Worm (Caenorhabditis elegans): ENCODE data around the gene unc-3.

The unc-3 gene

ce11 chrX:14818464-14819259 lies 45.3 kb downstream of the unc-3 start, which contains the start of gene epn-1:
Gene epn-1 (minus strand): TSS chrX:14818514.
- TF ChIP-seq let-607 (tag; optimal IDR thresholded peaks at IDR 0.05) = peak; percentile 86 to 96
- TF ChIP-seq madf-6 (GFP tag; IDR thresholded peaks at IDR 0.05) = 0 out of 2 replicates have a peak, but pooled peaks have one; percentile 21
- peak; percentile 99 for TF ChIP-seq attf-5 (GFP tag; optimal IDR thresholded peaks at IDR 0.05)
- TF ChIP-seq nfya-1 (tag; optimal IDR thresholded peaks at IDR 0.05; ENCODE audit: borderline replicate concordance, insufficient read depth) = no peak
- no peak for TF ChIP-seq mes-4 (tag; optimal IDR thresholded peaks at IDR 0.05)
- peak; percentile 95 for TF ChIP-seq pbrm-1 (GFP tag; IDR thresholded peaks at IDR 0.05)
- 0 out of 2 replicates have a peak, but pooled peaks have one; percentile 26 for TF ChIP-seq ceh-40 (GFP tag; IDR thresholded peaks at IDR 0.05)
- TF ChIP-seq ekl-4 (GFP tag; IDR thresholded peaks at IDR 0.05) = peak; percentile 95
- peak; percentile 84 for TF ChIP-seq B0035.1 (tag; optimal IDR thresholded peaks at IDR 0.05)
- peak; percentile 92 for TF ChIP-seq egl-18 (GFP tag; IDR thresholded peaks at IDR 0.05)
- TF ChIP-seq attf-3 (GFP tag; conservative IDR thresholded peaks at IDR 0.05) = no peak
- peak; percentile 93 for TF ChIP-seq Y67H2A.10 (GFP tag; conservative IDR thresholded peaks at IDR 0.05)
- peak; percentile 87 for TF ChIP-seq let-526 (GFP tag; IDR thresholded peaks at IDR 0.05)
- TF ChIP-seq hmg-1.2 (GFP tag; IDR thresholded peaks at IDR 0.05) = peak; percentile 95
- no peak for TF ChIP-seq nfya-2 (GFP tag; IDR thresholded peaks at IDR 0.05)
- peak; percentile 11 for TF ChIP-seq efl-1 (GFP tag; optimal IDR thresholded peaks at IDR 0.05)
- TF ChIP-seq ccch-3 (GFP tag; optimal IDR thresholded peaks at IDR 0.05) = no peak
- TF ChIP-seq ztf-26 (tag; optimal IDR thresholded peaks at IDR 0.05) = peak; percentile 97
- no peak for TF ChIP-seq hlh-12 (tag; optimal IDR thresholded peaks at IDR 0.05)
- TF ChIP-seq dox-1 (GFP tag; IDR thresholded peaks at IDR 0.05) = peak; percentile 97
- no peak for TF ChIP-seq F55B11.4 (tag; optimal IDR thresholded peaks at IDR 0.05; ENCODE audit: borderline replicate concordance, insufficient read depth)
- no peak for TF ChIP-seq sdz-38 (tag; optimal IDR thresholded peaks at IDR 0.05)
- TF ChIP-seq zim-3 (tag; optimal IDR thresholded peaks at IDR 0.05) = peak; percentile 76
- peak; percentile 100 for TF ChIP-seq zfh-2 (GFP tag; conservative IDR thresholded peaks at IDR 0.05)
- peak; percentile 75 for TF ChIP-seq lin-54 (GFP tag; optimal IDR thresholded peaks at IDR 0.05)
- TF ChIP-seq attf-6 (GFP tag; IDR thresholded peaks at IDR 0.05) = no peak
- peak; percentile 92 for TF ChIP-seq F22D6.2 (tag; optimal IDR thresholded peaks at IDR 0.05)
- TF ChIP-seq ceh-100 (GFP tag; IDR thresholded peaks at IDR 0.05) = peak; percentile 41; the same call in 1 of the 2 replicates
- TF ChIP-seq C06A6.2 (GFP tag; conservative IDR thresholded peaks at IDR 0.05) = peak; percentile 94
- peak; percentile 2 for TF ChIP-seq him-1 (tag; optimal IDR thresholded peaks at IDR 0.05)
- peak; percentile 50; the same call in 1 of the 2 replicates for TF ChIP-seq Y56A3A.18 (GFP tag; IDR thresholded peaks at IDR 0.05)
- TF ChIP-seq K12H6.12 (tag; optimal IDR thresholded peaks at IDR 0.05) = peak; percentile 99
- peak; percentile 87 for TF ChIP-seq ceh-79 (tag; optimal IDR thresholded peaks at IDR 0.05)
- TF ChIP-seq ztf-22 (GFP tag; optimal IDR thresholded peaks at IDR 0.05) = peak; percentile 90
- peak; percentile 71 for TF ChIP-seq nhr-27 (tag; optimal IDR thresholded peaks at IDR 0.05)
- TF ChIP-seq B0336.3 (GFP tag; IDR thresholded peaks at IDR 0.05) = peak; percentile 98
- TF ChIP-seq lin-35 (GFP tag; optimal IDR thresholded peaks at IDR 0.05) = peak in 1 of 3 experiments; percentile 90
- TF ChIP-seq nfyb-1 (GFP tag; IDR thresholded peaks at IDR 0.05) = peak; percentile 96
- peak; percentile 81 for TF ChIP-seq ztf-18 (tag; optimal IDR thresholded peaks at IDR 0.05)
- TF ChIP-seq fkh-3 (tag; optimal IDR thresholded peaks at IDR 0.05) = peak; percentile 30
- peak; percentile 95 for TF ChIP-seq Y53G8AR.9 (GFP tag; conservative IDR thresholded peaks at IDR 0.05)
- no peak for TF ChIP-seq F49E8.2 (tag; optimal IDR thresholded peaks at IDR 0.05; ENCODE audit: insufficient read depth)
- TF ChIP-seq F10E7.11 (tag; optimal IDR thresholded peaks at IDR 0.05) = peak; percentile 51
- TF ChIP-seq ceh-58 (GFP tag; IDR thresholded peaks at IDR 0.05) = 0 out of 2 replicates have a peak, but pooled peaks have one; percentile 48
- peak; percentile 4 for TF ChIP-seq lsl-1 (GFP tag; optimal IDR thresholded peaks at IDR 0.05)
- 0 out of 2 replicates have a peak, but pooled peaks have one; percentile 37 for TF ChIP-seq ztf-6 (GFP tag; IDR thresholded peaks at IDR 0.05)
